Fruit fly (Drosophila melanogaster) whole organism, embryonic: Measurements from ENCODE around the gene CG46440.
A peak's percentile ranks its signal among the peaks of the same experiment; 100 is the strongest.

Experiments used
- Ada2b ChIP-seq: fragments of 200-800 bp; sonication (Bioruptor generic); IDR thresholded peaks from 2 replicates; pipeline ENCODE4 v1.3.6; 2022; ENCODE audit warnings: missing biosample characterization, missing genetic modification characterization
- Aef1 ChIP-seq: fragments of 200-800 bp; sonication (Bioruptor generic); IDR thresholded peaks from 3 replicates; pipeline ENCODE4 v1.3.6; 2022; ENCODE audit warnings: missing biosample characterization, missing genetic modification characterization
- Atf6 ChIP-seq: fragments of 200-800 bp; sonication (Bioruptor generic); IDR thresholded peaks from 2 replicates; pipeline ENCODE4 v1.3.6; 2022; ENCODE audit warnings: missing biosample characterization, missing genetic modification characterization
- CG10565 ChIP-seq: fragments of 200-800 bp; sonication (Bioruptor generic); optimal IDR thresholded peaks from 3 replicates; lab custom pipeline; 2016; ENCODE audit warnings: missing biosample characterization, mild to moderate bottlenecking, missing genetic modification characterization
- CG10959 ChIP-seq: fragments of 200-800 bp; sonication (Bioruptor generic); IDR thresholded peaks from 2 replicates; pipeline ENCODE4 v1.3.6; 2022; ENCODE audit warnings: missing biosample characterization, missing genetic modification characterization
- CG10979 ChIP-seq: fragments of 200-800 bp; sonication (Bioruptor generic); optimal IDR thresholded peaks from 2 replicates; lab custom pipeline; 2018; ENCODE audit warnings: missing biosample characterization, mild to moderate bottlenecking, missing genetic modification characterization, moderate library complexity
- CG11723 ChIP-seq: fragments of 200-800 bp; sonication (Bioruptor generic); optimal IDR thresholded peaks from 2 replicates; lab custom pipeline; 2017; ENCODE audit warnings: missing biosample characterization, mild to moderate bottlenecking, missing genetic modification characterization
- CG12155 ChIP-seq: fragments of 200-800 bp; sonication (Bioruptor generic); optimal IDR thresholded peaks from 3 replicates; lab custom pipeline; 2016; ENCODE audit warnings: missing biosample characterization, missing genetic modification characterization
- CG13123 ChIP-seq: fragments of 200-800 bp; sonication (Bioruptor generic); optimal IDR thresholded peaks from 2 replicates; lab custom pipeline; 2016; ENCODE audit warnings: missing biosample characterization, missing genetic modification characterization
- CG15011 ChIP-seq: fragments of 200-800 bp; sonication (Bioruptor generic); optimal IDR thresholded peaks from 3 replicates; lab custom pipeline; 2018; ENCODE audit warnings: missing biosample characterization, mild to moderate bottlenecking, missing genetic modification characterization
- CG17328 ChIP-seq: fragments of 200-800 bp; sonication (Bioruptor generic); IDR thresholded peaks from 2 replicates; pipeline ENCODE4 v1.3.6; 2022; ENCODE audit warnings: missing biosample characterization, missing genetic modification characterization
- CG17829 ChIP-seq: fragments of 200-800 bp; optimal IDR thresholded peaks from 2 replicates; lab custom pipeline; 2019; ENCODE audit warnings: missing biosample characterization, mild to moderate bottlenecking, missing genetic modification characterization, moderate library complexity
- CG1792 ChIP-seq: fragments of 200-800 bp; sonication (Bioruptor generic); optimal IDR thresholded peaks from 2 replicates; lab custom pipeline; 2016; ENCODE audit warnings: missing biosample characterization, missing genetic modification characterization
- CG18262 ChIP-seq: fragments of 200-800 bp; optimal IDR thresholded peaks from 3 replicates; lab custom pipeline; 2019; ENCODE audit warnings: missing biosample characterization, mild to moderate bottlenecking, missing genetic modification characterization, moderate library complexity
- CG30403 ChIP-seq: fragments of 200-800 bp; sonication (Bioruptor generic); optimal IDR thresholded peaks from 3 replicates; lab custom pipeline; 2016; ENCODE audit warnings: missing biosample characterization, missing genetic modification characterization
- CG31388 ChIP-seq: fragments of 200-800 bp; sonication (Bioruptor generic); optimal IDR thresholded peaks from 2 replicates; lab custom pipeline; 2016; ENCODE audit warnings: missing biosample characterization, missing genetic modification characterization
- CG33557 ChIP-seq: fragments of 200-800 bp; sonication (Bioruptor generic); optimal IDR thresholded peaks from 2 replicates; lab custom pipeline; 2019; ENCODE audit warnings: missing biosample characterization, mild to moderate bottlenecking, missing genetic modification characterization, moderate library complexity
- CG3726 ChIP-seq: fragments of 200-800 bp; sonication (Bioruptor generic); IDR thresholded peaks from 3 replicates; pipeline ENCODE4, ENCODE4 v1.3.6; 2022; ENCODE audit warnings: missing biosample characterization, missing genetic modification characterization
- CG3995 ChIP-seq: fragments of 200-800 bp; sonication (Bioruptor generic); optimal IDR thresholded peaks from 3 replicates; lab custom pipeline; 2016; ENCODE audit warnings: missing biosample characterization, missing genetic modification characterization
- CG4282 ChIP-seq: fragments of 200-800 bp; sonication (Bioruptor generic); optimal IDR thresholded peaks from 2 replicates; lab custom pipeline; 2016; ENCODE audit warnings: missing biosample characterization, missing genetic modification characterization
- CG9797 ChIP-seq: fragments of 200-800 bp; sonication (Bioruptor generic); optimal IDR thresholded peaks from 3 replicates; lab custom pipeline; 2018; ENCODE audit warnings: missing biosample characterization, mild to moderate bottlenecking, missing genetic modification characterization
- CoRest ChIP-seq: fragments of 200-800 bp; sonication (Bioruptor generic); optimal IDR thresholded peaks from 3 replicates; lab custom pipeline; 2018; ENCODE audit warnings: missing biosample characterization, mild to moderate bottlenecking, missing genetic modification characterization, moderate library complexity
- CrebB ChIP-seq: fragments of 200-800 bp; sonication (Bioruptor generic); optimal IDR thresholded peaks from 3 replicates; lab custom pipeline; 2018; ENCODE audit warnings: missing biosample characterization, mild to moderate bottlenecking, missing genetic modification characterization
- Dad ChIP-seq: fragments of 200-800 bp; sonication (Bioruptor generic); optimal IDR thresholded peaks from 3 replicates; lab custom pipeline; 2016; ENCODE audit warnings: missing biosample characterization, missing genetic modification characterization
- Dfd ChIP-seq, 2 experiments: fragments of >200 bp; optimal IDR thresholded peaks; 2 replicates each; lab custom pipeline; 2017; ENCODE audit warnings: missing biosample characterization in 2 of 2, missing genetic modification characterization in 2 of 2
- Dp ChIP-seq: fragments of 200-800 bp; sonication (Bioruptor generic); optimal IDR thresholded peaks from 2 replicates; lab custom pipeline; 2018; ENCODE audit warnings: missing biosample characterization, mild to moderate bottlenecking, missing genetic modification characterization, moderate library complexity
- ERR ChIP-seq: fragments of 200-800 bp; sonication (Bioruptor generic); optimal IDR thresholded peaks from 2 replicates; lab custom pipeline; 2016; ENCODE audit warnings: missing biosample characterization, missing genetic modification characterization
- Eip74EF ChIP-seq, 2 experiments: fragments of 200-800 bp in 1 of 2; fragments of >200 bp in 1 of 2; sonication (Bioruptor generic) in 1 of 2; optimal IDR thresholded peaks; 2 replicates each; lab custom pipeline; 2017 to 2019; ENCODE audit warnings: missing biosample characterization in 2 of 2, missing genetic modification characterization in 2 of 2, mild to moderate bottlenecking in 1 of 2, moderate library complexity in 1 of 2
- Sox102F ChIP-seq: fragments of 200-800 bp; sonication (Bioruptor generic); optimal IDR thresholded peaks from 2 replicates; lab custom pipeline; 2018; ENCODE audit warnings: missing biosample characterization, mild to moderate bottlenecking, missing genetic modification characterization, moderate library complexity
- Stat92E ChIP-seq, 3 experiments: fragments of >200 bp in 2 of 3; fragments of 200-800 bp in 1 of 3; sonication (Bioruptor generic) in 1 of 3; optimal IDR thresholded peaks; 2 replicates each; lab custom pipeline; 2017 to 2019; ENCODE audit warnings: missing biosample characterization in 3 of 3, missing genetic modification characterization in 3 of 3, mild to moderate bottlenecking in 1 of 3, moderate library complexity in 1 of 3
- Vsx1 ChIP-seq: fragments of 200-800 bp; sonication (Bioruptor generic); optimal IDR thresholded peaks from 2 replicates; lab custom pipeline; 2017; ENCODE audit warnings: missing biosample characterization, mild to moderate bottlenecking, missing genetic modification characterization, missing genetic modification reagents
- al ChIP-seq: fragments of 200-800 bp; sonication (Bioruptor generic); IDR thresholded peaks from 2 replicates; pipeline ENCODE4 v1.3.6; 2022; ENCODE audit warnings: missing biosample characterization, missing genetic modification characterization
- az2 ChIP-seq: fragments of 200-800 bp; sonication (Bioruptor generic); optimal IDR thresholded peaks from 3 replicates; lab custom pipeline; 2016; ENCODE audit warnings: missing biosample characterization, missing genetic modification characterization
- bigmax ChIP-seq: fragments of 200-800 bp; sonication (Bioruptor generic); optimal IDR thresholded peaks from 2 replicates; lab custom pipeline; 2018; ENCODE audit warnings: missing biosample characterization, mild to moderate bottlenecking, missing genetic modification characterization
- btn ChIP-seq: fragments of 200-800 bp; sonication (Bioruptor generic); optimal IDR thresholded peaks from 2 replicates; lab custom pipeline; 2016; ENCODE audit warnings: missing biosample characterization, missing genetic modification characterization
- dati ChIP-seq: fragments of 200-800 bp; sonication (Bioruptor generic); IDR thresholded peaks from 2 replicates; pipeline ENCODE4 v1.3.6; 2022; ENCODE audit warnings: missing biosample characterization, missing genetic modification characterization
- disco-r ChIP-seq: fragments of 200-800 bp; sonication (Bioruptor generic); optimal IDR thresholded peaks from 2 replicates; lab custom pipeline; 2016; ENCODE audit warnings: missing biosample characterization, missing genetic modification characterization
- gem ChIP-seq: fragments of 200-800 bp; sonication (Bioruptor generic); optimal IDR thresholded peaks from 2 replicates; lab custom pipeline; 2019; ENCODE audit warnings: missing biosample characterization, mild to moderate bottlenecking, missing genetic modification characterization, moderate library complexity
- grau ChIP-seq: fragments of 200-800 bp; optimal IDR thresholded peaks from 3 replicates; lab custom pipeline; 2019; ENCODE audit warnings: missing biosample characterization, mild to moderate bottlenecking, missing genetic modification characterization, moderate library complexity
- gro ChIP-seq: fragments of 200-800 bp; sonication (Bioruptor generic); optimal IDR thresholded peaks from 2 replicates; lab custom pipeline; 2016; ENCODE audit warnings: missing biosample characterization, missing genetic modification characterization
- gt ChIP-seq: fragments of 200-800 bp; sonication (Bioruptor generic); IDR thresholded peaks from 2 replicates; pipeline ENCODE4 v1.3.6; 2022; ENCODE audit warnings: missing biosample characterization, missing genetic modification characterization
- kah ChIP-seq: fragments of 200-800 bp; sonication (Bioruptor generic); optimal IDR thresholded peaks from 2 replicates; lab custom pipeline; 2018; ENCODE audit warnings: missing biosample characterization, mild to moderate bottlenecking, missing genetic modification characterization
- nmo ChIP-seq: fragments of 200-800 bp; sonication (Bioruptor generic); optimal IDR thresholded peaks from 2 replicates; lab custom pipeline; 2018; ENCODE audit warnings: missing biosample characterization, mild to moderate bottlenecking, missing genetic modification characterization, moderate library complexity
- org-1 ChIP-seq: fragments of 200-800 bp; sonication (Bioruptor generic); optimal IDR thresholded peaks from 2 replicates; lab custom pipeline; 2017; ENCODE audit warnings: missing biosample characterization, missing genetic modification characterization
- run ChIP-seq: fragments of 200-800 bp; sonication (Bioruptor generic); optimal IDR thresholded peaks from 3 replicates; lab custom pipeline; 2018; ENCODE audit warnings: missing biosample characterization, mild to moderate bottlenecking, missing genetic modification characterization
- sd ChIP-seq: fragments of 200-800 bp; sonication (Bioruptor generic); optimal IDR thresholded peaks from 3 replicates; lab custom pipeline; 2018; ENCODE audit warnings: missing biosample characterization, mild to moderate bottlenecking, missing genetic modification characterization, moderate library complexity
- seq ChIP-seq: fragments of 200-800 bp; sonication (Bioruptor generic); IDR thresholded peaks from 2 replicates; pipeline ENCODE4 v1.3.6; 2022; ENCODE audit warnings: missing biosample characterization, missing genetic modification characterization
- slbo ChIP-seq: fragments of 200-800 bp; sonication (Bioruptor generic); IDR thresholded peaks from 2 replicates; pipeline ENCODE4 v1.3.6; 2022; ENCODE audit warnings: missing biosample characterization, missing genetic modification characterization
- usp ChIP-seq: fragments of >200 bp; optimal IDR thresholded peaks from 2 replicates; lab custom pipeline; 2017; ENCODE audit warnings: missing biosample characterization, missing genetic modification characterization
- wdn ChIP-seq: fragments of 200-800 bp; sonication (Bioruptor generic); IDR thresholded peaks from 2 replicates; pipeline ENCODE4 v1.3.6; 2022; ENCODE audit warnings: missing biosample characterization, missing genetic modification characterization

Gene CG46440

DNA sequence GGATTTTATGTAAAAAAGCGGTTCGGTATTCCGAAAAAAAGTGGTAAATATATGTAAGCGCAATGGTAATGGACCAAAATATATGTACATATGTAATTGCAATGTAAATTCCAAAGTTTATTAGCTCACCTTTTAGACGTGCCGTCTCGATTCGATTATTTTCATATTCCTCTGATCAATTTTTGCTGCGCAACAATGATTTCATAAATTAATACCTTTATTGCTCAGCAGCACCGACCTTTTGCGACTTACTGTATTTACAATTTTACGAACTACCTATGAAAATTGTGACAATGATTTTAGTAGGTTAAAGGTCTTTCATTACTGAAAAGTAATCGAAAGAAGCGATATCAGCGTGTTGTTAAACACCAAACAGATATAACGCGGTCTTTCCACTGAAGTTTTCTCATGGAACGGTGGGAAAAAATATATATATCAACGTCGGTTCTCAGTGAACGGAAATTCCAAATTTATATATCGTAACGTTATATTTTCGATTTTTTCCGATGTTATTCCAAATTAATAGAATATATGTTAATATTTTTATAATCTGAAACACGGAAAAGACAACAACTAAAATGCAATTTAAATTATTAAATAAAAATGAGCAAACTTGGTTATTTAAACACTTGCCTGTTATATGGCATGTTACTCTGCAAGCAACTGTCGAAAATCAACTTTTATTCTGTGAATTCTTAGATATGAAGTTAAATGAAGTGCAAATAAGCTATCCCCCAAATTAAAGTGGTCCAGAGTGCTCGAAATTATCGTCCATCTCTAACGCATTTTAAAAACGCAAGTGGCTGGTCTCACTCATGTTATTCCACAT, 32.4 kb upstream of the CG46440 start, which contains the start of the genes MSBP and CG15916 (continued):
- TF ChIP-seq gem (tag; lab: Kevin White, UChicago): peak; percentile 62
- no peak for TF ChIP-seq CG15011 (GFP tag; lab: Kevin White, UChicago)
- TF ChIP-seq CG3726 (GFP tag; lab: Robert Waterston, UW): no peak
- no peak for TF ChIP-seq CG17328 (GFP tag; lab: Robert Waterston, UW)
- peak; percentile 73 for TF ChIP-seq CoRest
- TF ChIP-seq seq: no peak
- TF ChIP-seq CG10979: peak; percentile 27
- no peak for TF ChIP-seq Dad (GFP tag; lab: Kevin White, UChicago)
- no peak for TF ChIP-seq CG13123
- TF ChIP-seq run (tag; lab: Kevin White, UChicago): no peak
- TF ChIP-seq Atf6 (GFP tag; lab: Robert Waterston, UW): no peak
- no peak for TF ChIP-seq kah (GFP tag; lab: Kevin White, UChicago)
- no peak for TF ChIP-seq usp
- TF ChIP-seq grau (tag; lab: Kevin White, UChicago): peak; percentile 44
- no peak for TF ChIP-seq Sox102F
- no peak for TF ChIP-seq wdn
- TF ChIP-seq az2 (GFP tag; lab: Kevin White, UChicago): peak; percentile 9
- TF ChIP-seq slbo (GFP tag; lab: Robert Waterston, UW): peak; percentile 55
- TF ChIP-seq gt (GFP tag; lab: Robert Waterston, UW): no peak
- peak; percentile 18 for TF ChIP-seq CG33557 (GFP tag; lab: Kevin White, UChicago)
- peak; percentile 70 for TF ChIP-seq nmo (GFP tag; lab: Kevin White, UChicago)
- TF ChIP-seq CG10959 (GFP tag; lab: Robert Waterston, UW): no peak
- no peak for TF ChIP-seq Vsx1 (GFP tag; lab: Kevin White, UChicago)
- peak; percentile 76 for TF ChIP-seq CG3995
- no peak for TF ChIP-seq Ada2b (GFP tag; lab: Robert Waterston, UW)
- no peak for TF ChIP-seq gro (GFP tag; lab: Kevin White, UChicago)
- no peak for TF ChIP-seq bigmax (GFP tag; lab: Kevin White, UChicago)
- TF ChIP-seq Aef1: no peak
- TF ChIP-seq ERR: no peak
- peak in 1 of 2 experiments; percentile 3 for TF ChIP-seq Dfd (GFP tag; optimal IDR thresholded peaks at IDR 0.05; lab: Kevin White, UChicago)
- TF ChIP-seq CG11723 (GFP tag; lab: Kevin White, UChicago): peak; percentile 61
- TF ChIP-seq CG12155 (GFP tag; lab: Kevin White, UChicago): peak; percentile 25
- TF ChIP-seq btn (GFP tag; lab: Kevin White, UChicago): no peak
- no peak for TF ChIP-seq Stat92E (GFP tag; optimal IDR thresholded peaks at IDR 0.05; lab: Kevin White, UChicago)
- TF ChIP-seq sd: no peak
- TF ChIP-seq CG1792: no peak
- TF ChIP-seq CG9797 (GFP tag; lab: Kevin White, UChicago): no peak
- TF ChIP-seq Eip74EF (GFP tag; optimal IDR thresholded peaks at IDR 0.05; lab: Kevin White, UChicago): no peak
- TF ChIP-seq CG30403 (GFP tag; lab: Kevin White, UChicago): peak; percentile 49
- TF ChIP-seq CG31388 (GFP tag; lab: Kevin White, UChicago): no peak
- TF ChIP-seq disco-r: no peak
- no peak for TF ChIP-seq Dp (GFP tag; lab: Kevin White, UChicago)
- TF ChIP-seq CrebB: no peak
- no peak for TF ChIP-seq dati (GFP tag; lab: Robert Waterston, UW)
- peak; percentile 41 for TF ChIP-seq CG17829 (tag; lab: Kevin White, UChicago)
- TF ChIP-seq CG10565: no peak
- no peak for TF ChIP-seq al (GFP tag; lab: Robert Waterston, UW)
- TF ChIP-seq CG18262 (tag; lab: Kevin White, UChicago): peak; percentile 48
- TF ChIP-seq org-1 (GFP tag; lab: Kevin White, UChicago): no peak
- TF ChIP-seq CG4282 (GFP tag; lab: Kevin White, UChicago): no peak
